Worm (Caenorhabditis elegans): ENCODE data around the gene ptb-1.

Gene ptb-1

ce11 chrII:10662698-10663097, 12.7 kb upstream of the ptb-1 start, which contains the start of gene D2089.8 (continued):
- TF ChIP-seq unc-98 (GFP tag; IDR thresholded peaks at IDR 0.05), result no peak
- peak in 1 of 2 experiments; percentile 21 for TF ChIP-seq efl-1 (optimal IDR thresholded peaks at IDR 0.05)
- TF ChIP-seq efl-1 (GFP tag; optimal IDR thresholded peaks at IDR 0.05 in 1 of 2), result peak; percentile 19 to 39
- TF ChIP-seq mab-9 (GFP tag; IDR thresholded peaks at IDR 0.05), result no peak
- no peak for TF ChIP-seq F16B12.6 (tag; optimal IDR thresholded peaks at IDR 0.05)
- no peak for TF ChIP-seq efl-3 (GFP tag; optimal IDR thresholded peaks at IDR 0.05)
- no peak for TF ChIP-seq aly-2 (tag; optimal IDR thresholded peaks at IDR 0.05)
- TF ChIP-seq ceh-88 (GFP tag; IDR thresholded peaks at IDR 0.05), result no peak
- no peak for TF ChIP-seq ceh-90 (tag; optimal IDR thresholded peaks at IDR 0.05)
- no peak for TF ChIP-seq lin-13 (GFP tag; optimal IDR thresholded peaks at IDR 0.05)
- no peak for TF ChIP-seq nhr-85 (tag)
- peak in 1 of 2 experiments; percentile 48 for TF ChIP-seq lsy-2 (tag; optimal IDR thresholded peaks at IDR 0.05)
- TF ChIP-seq lin-14 (GFP tag; optimal IDR thresholded peaks at IDR 0.05), result no peak
- no peak for TF ChIP-seq unc-30 (tag; optimal IDR thresholded peaks at IDR 0.05)
- TF ChIP-seq pax-3 (tag; optimal IDR thresholded peaks at IDR 0.05), result no peak
- TF ChIP-seq fkh-10 (GFP tag; optimal IDR thresholded peaks at IDR 0.05), result no peak
- no peak for TF ChIP-seq nhr-47 (tag; optimal IDR thresholded peaks at IDR 0.05)
- no peak for TF ChIP-seq lin-39 (tag; optimal IDR thresholded peaks at IDR 0.05)
- TF ChIP-seq nhr-28 (tag; optimal IDR thresholded peaks at IDR 0.05), result no peak
- no peak for TF ChIP-seq swsn-7 (tag; optimal IDR thresholded peaks at IDR 0.05)
- TF ChIP-seq hlh-4 (tag; optimal IDR thresholded peaks at IDR 0.05), result no peak
- no peak for TF ChIP-seq nhr-237 (tag; optimal IDR thresholded peaks at IDR 0.05)
- TF ChIP-seq pag-3 (tag; optimal IDR thresholded peaks at IDR 0.05; ENCODE audit: borderline replicate concordance, insufficient read depth), result no peak
- no peak for TF ChIP-seq skn-1 (tag; optimal IDR thresholded peaks at IDR 0.05)
- no peak for TF ChIP-seq nhr-76 (tag; optimal IDR thresholded peaks at IDR 0.05)
- TF ChIP-seq irx-1 (tag; optimal IDR thresholded peaks at IDR 0.05), result no peak
- no peak for TF ChIP-seq tbx-2 (tag; optimal IDR thresholded peaks at IDR 0.05)
- no peak for TF ChIP-seq snu-23 (GFP tag; optimal IDR thresholded peaks at IDR 0.05)
- TF ChIP-seq alr-1 (tag; optimal IDR thresholded peaks at IDR 0.05; ENCODE audit: borderline replicate concordance), result no peak
- no peak for TF ChIP-seq hpl-2 (GFP tag; optimal IDR thresholded peaks at IDR 0.05)
- TF ChIP-seq unc-130 (tag; optimal IDR thresholded peaks at IDR 0.05), result no peak
- no peak for TF ChIP-seq jun-1 (tag; optimal IDR thresholded peaks at IDR 0.05)
- peak; percentile 17 for TF ChIP-seq blmp-1 (tag; optimal IDR thresholded peaks at IDR 0.05)
- TF ChIP-seq elt-2 (tag; optimal IDR thresholded peaks at IDR 0.05), result no peak
- TF ChIP-seq ces-1 (GFP tag; optimal IDR thresholded peaks at IDR 0.05), result no peak
- no peak for TF ChIP-seq sptf-1 (tag; optimal IDR thresholded peaks at IDR 0.05)
- peak in 2 of 3 experiments; percentile 9 to 55 for TF ChIP-seq dpl-1 (GFP tag; optimal IDR thresholded peaks at IDR 0.05)
- no peak for TF ChIP-seq egl-13 (tag; optimal IDR thresholded peaks at IDR 0.05)
- no peak for TF ChIP-seq rnt-1 (tag; optimal IDR thresholded peaks at IDR 0.05)
- TF ChIP-seq xbp-1 (tag; optimal IDR thresholded peaks at IDR 0.05), result no peak
- TF ChIP-seq lin-15B (tag; optimal IDR thresholded peaks at IDR 0.05), result no peak
- no peak for TF ChIP-seq Y116A8C.19 (tag; optimal IDR thresholded peaks at IDR 0.05; ENCODE audit: borderline replicate concordance)
- TF ChIP-seq C34B4.2 (tag; optimal IDR thresholded peaks at IDR 0.05), result no peak
- TF ChIP-seq grh-1 (GFP tag; IDR thresholded peaks at IDR 0.05), result no peak
- TF ChIP-seq tlp-1 (tag; optimal IDR thresholded peaks at IDR 0.05), result no peak
- no peak for TF ChIP-seq nhr-84 (tag; optimal IDR thresholded peaks at IDR 0.05)
- no peak for TF ChIP-seq ets-5 (GFP tag; IDR thresholded peaks at IDR 0.05)
- TF ChIP-seq nhr-19 (GFP tag; conservative IDR thresholded peaks at IDR 0.05), result no peak
